Fruit fly (Drosophila melanogaster): Measurements from ENCODE around the gene Eig71Ee.
A peak's percentile ranks its signal among the peaks of the same experiment; 100 is the strongest.

Gene Eig71Ee

dm6 chr3L:15625676-15626414 lies 30.0 kb downstream of the Eig71Ee start (continued):
- TF ChIP-seq vfl (GFP tag; optimal IDR thresholded peaks at IDR 0.05) (peak; percentile 25), slou (GFP tag; optimal IDR thresholded peaks at IDR 0.05) (peak; percentile 81), slbo (GFP tag; IDR thresholded peaks at IDR 0.05) (peak; percentile 87), dimm (GFP tag; IDR thresholded peaks at IDR 0.05) (no peak), Nf-YB (GFP tag; optimal IDR thresholded peaks at IDR 0.05) (peak; percentile 80), Sin3A (optimal IDR thresholded peaks at IDR 0.05) (no peak), CG4707 (GFP tag; optimal IDR thresholded peaks at IDR 0.05) (peak; percentile 24), Dfd (GFP tag; optimal IDR thresholded peaks at IDR 0.05) (no peak), CG12299 (tag; optimal IDR thresholded peaks at IDR 0.05) (peak; percentile 82), schlank (tag; optimal IDR thresholded peaks at IDR 0.05) (peak; percentile 36), CG8944 (GFP tag; optimal IDR thresholded peaks at IDR 0.05) (no peak), CG11696 (GFP tag; IDR thresholded peaks at IDR 0.05) (peak; percentile 44; the same call in 1 of the 2 replicates), CG12155 (GFP tag; optimal IDR thresholded peaks at IDR 0.05) (peak; percentile 75), CG11247 (GFP tag; IDR thresholded peaks at IDR 0.05) (no peak; the same call in 1 of the 2 replicates), Dref (GFP tag; IDR thresholded peaks at IDR 0.05) (no peak), CG3281 (GFP tag; optimal IDR thresholded peaks at IDR 0.05) (peak; percentile 92), CoRest (tag; optimal IDR thresholded peaks at IDR 0.05) (peak; percentile 97), row (GFP tag; IDR thresholded peaks at IDR 0.05) (peak; percentile 85), salm (tag; optimal IDR thresholded peaks at IDR 0.05) (peak; percentile 90), maf-S (GFP tag; optimal IDR thresholded peaks at IDR 0.05) (no peak), wek (GFP tag; optimal IDR thresholded peaks at IDR 0.05) (peak; percentile 71), tap (tag; optimal IDR thresholded peaks at IDR 0.05) (peak; percentile 84), ara (GFP tag; IDR thresholded peaks at IDR 0.05) (peak; percentile 67), pita (GFP tag; optimal IDR thresholded peaks at IDR 0.05) (no peak), Oli (tag; optimal IDR thresholded peaks at IDR 0.05) (peak; percentile 95), CG1832 (GFP tag; optimal IDR thresholded peaks at IDR 0.05) (no peak), HLH4C (GFP tag; IDR thresholded peaks at IDR 0.05; ENCODE audit: partially characterized antibody) (no peak), NK7.1 (GFP tag; optimal IDR thresholded peaks at IDR 0.05) (no peak), caup (GFP tag; optimal IDR thresholded peaks at IDR 0.05; ENCODE audit: severe bottlenecking) (peak; percentile 81), onecut (GFP tag; IDR thresholded peaks at IDR 0.05) (peak; percentile 45), CG4404 (GFP tag; IDR thresholded peaks at IDR 0.05) (peak; percentile 75), CG17359 (tag; optimal IDR thresholded peaks at IDR 0.05) (peak; percentile 93), gfzf (GFP tag; optimal IDR thresholded peaks at IDR 0.05) (no peak), CG15073 (GFP tag; optimal IDR thresholded peaks at IDR 0.05) (peak; percentile 9), scrt (GFP tag; optimal IDR thresholded peaks at IDR 0.05) (peak; percentile 78), CG14014 (GFP tag; IDR thresholded peaks at IDR 0.05) (peak; percentile 76), CG17612 (GFP tag; IDR thresholded peaks at IDR 0.05) (peak; percentile 45; the same call in 1 of the 2 replicates), Jarid2 (GFP tag; optimal IDR thresholded peaks at IDR 0.05) (peak; percentile 56), HmgD (GFP tag; optimal IDR thresholded peaks at IDR 0.05) (no peak), Gug (GFP tag; IDR thresholded peaks at IDR 0.05) (peak; percentile 65; the same call in 3 of the 4 replicates), CG13296 (GFP tag; optimal IDR thresholded peaks at IDR 0.05) (peak; percentile 79), Lpt (GFP tag; optimal IDR thresholded peaks at IDR 0.05) (no peak), sisA (GFP tag; IDR thresholded peaks at IDR 0.05) (peak; percentile 85), CTCF (GFP tag; optimal IDR thresholded peaks at IDR 0.05) (peak; percentile 42), dm (GFP tag; optimal IDR thresholded peaks at IDR 0.05) (no peak), HHEX (GFP tag; optimal IDR thresholded peaks at IDR 0.05) (peak; percentile 86), NC2α (GFP tag; optimal IDR thresholded peaks at IDR 0.05) (no peak), Hsf (GFP tag; optimal IDR thresholded peaks at IDR 0.05) (peak; percentile 69), Med (GFP tag) (peak; percentile 92), Max (GFP tag; optimal IDR thresholded peaks at IDR 0.05) (peak; percentile 73), CG8388 (GFP tag; optimal IDR thresholded peaks at IDR 0.05) (peak; percentile 93)
